Worm (Caenorhabditis elegans) whole organism, young adult: ENCODE data around the gene C53A5.11.

Experiments used
- F10E7.11 ChIP-seq: sonication (generic microtip); optimal IDR thresholded peaks from 2 replicates; lab custom pipeline; 2017; ENCODE audit warnings: mild to moderate bottlenecking, missing genetic modification characterization, moderate library complexity, missing compliant biosample characterization
- egl-18 ChIP-seq: fragments of 200-800 bp; sonication (Bioruptor generic); IDR thresholded peaks from 2 replicates; pipeline ENCODE4 v1.3.6; 2022; ENCODE audit warnings: missing genetic modification reagents, missing genetic modification characterization, missing compliant biosample characterization
- sea-2 ChIP-seq: fragments of 200-800 bp; sonication (Bioruptor generic); IDR thresholded peaks from 2 replicates; pipeline ENCODE4 v1.3.6; 2022; ENCODE audit warnings: missing genetic modification characterization, missing compliant biosample characterization

ce11 chrV:14525089-14525488 is 37.6 kb upstream of the C53A5.11 start, which contains the start of gene hda-1:
- TF ChIP-seq F10E7.11 (tag; lab: Kevin White, UChicago) (no peak), egl-18 (GFP tag; lab: Robert Waterston, UW) (no peak), sea-2 (GFP tag; lab: Robert Waterston, UW) (no peak)
